Fruit fly (Drosophila melanogaster) whole organism, embryonic: Measurements from ENCODE around the gene hkb.
A peak's percentile ranks its signal among the peaks of the same experiment; 100 is the strongest.

Experiments
- CG10209 ChIP-seq: fragments of 200-800 bp; sonication (Bioruptor generic); optimal IDR thresholded peaks from 3 replicates; lab custom pipeline; 2017; ENCODE audit warnings: missing biosample characterization, mild to moderate bottlenecking, missing genetic modification characterization, missing genetic modification reagents
- CG10543 ChIP-seq: fragments of 200-800 bp; sonication (Bioruptor generic); optimal IDR thresholded peaks from 3 replicates; lab custom pipeline; 2017; ENCODE audit warnings: missing biosample characterization, mild to moderate bottlenecking, missing genetic modification characterization, moderate library complexity
- CG12659 ChIP-seq: fragments of 200-800 bp; sonication (Bioruptor generic); optimal IDR thresholded peaks from 3 replicates; lab custom pipeline; 2017; ENCODE audit warnings: mild to moderate bottlenecking, missing biosample characterization, missing genetic modification reagents, missing genetic modification characterization
- CG13775 ChIP-seq: fragments of 200-800 bp; sonication (Bioruptor generic); optimal IDR thresholded peaks from 3 replicates; lab custom pipeline; 2017; ENCODE audit warnings: missing biosample characterization, mild to moderate bottlenecking, missing genetic modification characterization
- CG14860 ChIP-seq: fragments of 200-800 bp; sonication (Bioruptor generic); IDR thresholded peaks from 3 replicates; pipeline ENCODE4 v1.3.6; 2022; ENCODE audit warnings: missing biosample characterization, missing genetic modification characterization; ENCODE audit not compliant: partially characterized antibody
- CG16815 ChIP-seq: fragments of 200-800 bp; sonication (Bioruptor generic); optimal IDR thresholded peaks from 3 replicates; lab custom pipeline; 2017; ENCODE audit warnings: missing biosample characterization, mild to moderate bottlenecking, missing genetic modification characterization
- CG18764 ChIP-seq: fragments of 200-800 bp; sonication (Bioruptor generic); optimal IDR thresholded peaks from 3 replicates; lab custom pipeline; 2016; ENCODE audit warnings: missing biosample characterization, missing genetic modification characterization
- CG30403 ChIP-seq: fragments of 200-800 bp; sonication (Bioruptor generic); optimal IDR thresholded peaks from 3 replicates; lab custom pipeline; 2016; ENCODE audit warnings: missing biosample characterization, missing genetic modification characterization
- CG32532 ChIP-seq: fragments of 200-800 bp; sonication (Bioruptor generic); IDR thresholded peaks from 2 replicates; pipeline ENCODE4 v1.3.6; 2022; ENCODE audit warnings: missing biosample characterization, missing genetic modification characterization
- CG32767 ChIP-seq: fragments of 200-800 bp; sonication (Bioruptor generic); IDR thresholded peaks from 2 replicates; pipeline ENCODE4 v1.3.6; 2022; ENCODE audit warnings: missing biosample characterization, missing genetic modification characterization
- CG3281 ChIP-seq: fragments of 200-800 bp; sonication (Bioruptor generic); optimal IDR thresholded peaks from 3 replicates; lab custom pipeline; 2017; ENCODE audit warnings: missing biosample characterization, mild to moderate bottlenecking, missing genetic modification characterization
- CG34224 ChIP-seq: fragments of 200-800 bp; sonication (Bioruptor generic); IDR thresholded peaks from 3 replicates; pipeline ENCODE4 v1.3.6; 2022; ENCODE audit warnings: missing biosample characterization, missing genetic modification characterization; ENCODE audit not compliant: partially characterized antibody
- CG34376 ChIP-seq: fragments of 200-800 bp; sonication (Bioruptor generic); optimal IDR thresholded peaks from 2 replicates; lab custom pipeline; 2018; ENCODE audit warnings: missing biosample characterization, mild to moderate bottlenecking, missing genetic modification characterization
- CG42726 ChIP-seq: fragments of 200-800 bp; sonication (Bioruptor generic); IDR thresholded peaks from 2 replicates; pipeline ENCODE4 v1.3.6; 2022; ENCODE audit warnings: missing biosample characterization, missing genetic modification characterization; ENCODE audit not compliant: partially characterized antibody
- CG6765 ChIP-seq: fragments of 200-800 bp; sonication (Bioruptor generic); optimal IDR thresholded peaks from 3 replicates; lab custom pipeline; 2017; ENCODE audit warnings: missing biosample characterization, mild to moderate bottlenecking, missing genetic modification characterization
- CG6813 ChIP-seq: fragments of 200-800 bp; sonication (Bioruptor generic); optimal IDR thresholded peaks from 2 replicates; lab custom pipeline; 2017; ENCODE audit warnings: missing biosample characterization, missing genetic modification characterization, mild to moderate bottlenecking, moderate library complexity, missing genetic modification reagents
- CG7745 ChIP-seq: fragments of 200-800 bp; sonication (Bioruptor generic); optimal IDR thresholded peaks from 2 replicates; lab custom pipeline; 2018; ENCODE audit warnings: missing biosample characterization, mild to moderate bottlenecking, missing genetic modification characterization, moderate library complexity
- CG7963 ChIP-seq: fragments of 200-800 bp; sonication (Bioruptor generic); IDR thresholded peaks from 3 replicates; pipeline ENCODE4 v1.3.6; 2022; ENCODE audit warnings: missing biosample characterization, missing genetic modification characterization; ENCODE audit not compliant: partially characterized antibody
- CG8089 ChIP-seq: fragments of 200-800 bp; sonication (Bioruptor generic); optimal IDR thresholded peaks from 3 replicates; lab custom pipeline; 2016; ENCODE audit warnings: missing biosample characterization, missing genetic modification characterization
- CG8290 ChIP-seq, 3 experiments: fragments of 200-800 bp; sonication (Bioruptor generic); optimal IDR thresholded peaks; 2 replicates each; lab custom pipeline; 2016 to 2019; ENCODE audit warnings: missing biosample characterization in 3 of 3, missing genetic modification characterization in 3 of 3, mild to moderate bottlenecking in 2 of 3, moderate library complexity in 1 of 3
- CG9609 ChIP-seq: fragments of 200-800 bp; sonication (Bioruptor generic); optimal IDR thresholded peaks from 3 replicates; lab custom pipeline; 2016; ENCODE audit warnings: missing biosample characterization, missing genetic modification characterization
- E2f1 ChIP-seq: fragments of 200-800 bp; sonication (Bioruptor generic); IDR thresholded peaks from 2 replicates; pipeline ENCODE4 v1.3.6; 2022; ENCODE audit warnings: missing biosample characterization, missing genetic modification characterization
- Fer1 ChIP-seq: fragments of 200-800 bp; sonication (Bioruptor generic); optimal IDR thresholded peaks from 2 replicates; lab custom pipeline; 2017; ENCODE audit warnings: missing biosample characterization, mild to moderate bottlenecking, missing genetic modification characterization
- Fer3 ChIP-seq: fragments of 200-800 bp; sonication (Bioruptor generic); optimal IDR thresholded peaks from 2 replicates; lab custom pipeline; 2018; ENCODE audit warnings: missing biosample characterization, mild to moderate bottlenecking, missing genetic modification characterization, moderate library complexity
- Max ChIP-seq: fragments of 200-800 bp; sonication (Bioruptor generic); optimal IDR thresholded peaks from 2 replicates; lab custom pipeline; 2016; ENCODE audit warnings: missing biosample characterization, mild to moderate bottlenecking, missing genetic modification characterization
- Sin3A ChIP-seq: fragments of >200 bp; optimal IDR thresholded peaks from 2 replicates; lab custom pipeline; 2018
- Xbp1 ChIP-seq: fragments of 200-800 bp; sonication (Bioruptor generic); optimal IDR thresholded peaks from 3 replicates; lab custom pipeline; 2016; ENCODE audit warnings: missing biosample characterization, mild to moderate bottlenecking, missing genetic modification characterization
- Xrp1 ChIP-seq: fragments of 200-800 bp; sonication (Bioruptor generic); IDR thresholded peaks from 2 replicates; pipeline ENCODE4 v1.3.6; 2022; ENCODE audit warnings: missing biosample characterization, missing genetic modification characterization
- cg ChIP-seq: fragments of 200-800 bp; sonication (Bioruptor generic); optimal IDR thresholded peaks from 3 replicates; lab custom pipeline; 2019; ENCODE audit warnings: missing biosample characterization, mild to moderate bottlenecking, missing genetic modification characterization, moderate library complexity
- dm ChIP-seq: fragments of 200-800 bp; sonication (Bioruptor generic); optimal IDR thresholded peaks from 3 replicates; lab custom pipeline; 2016; ENCODE audit warnings: missing biosample characterization, missing genetic modification characterization
- gfzf ChIP-seq: fragments of 200-800 bp; sonication (Bioruptor generic); optimal IDR thresholded peaks from 2 replicates; lab custom pipeline; 2016; ENCODE audit warnings: missing biosample characterization, mild to moderate bottlenecking, missing genetic modification characterization, moderate library complexity
- hbn ChIP-seq: fragments of 200-800 bp; sonication (Bioruptor generic); IDR thresholded peaks from 2 replicates; pipeline ENCODE4 v1.3.6; 2022; ENCODE audit warnings: missing biosample characterization, missing genetic modification characterization; ENCODE audit not compliant: partially characterized antibody
- mirr ChIP-seq: fragments of 200-800 bp; sonication (Bioruptor generic); optimal IDR thresholded peaks from 3 replicates; lab custom pipeline; 2018; ENCODE audit warnings: missing biosample characterization, mild to moderate bottlenecking, missing genetic modification characterization
- odd ChIP-seq: fragments of 200-800 bp; sonication (Bioruptor generic); optimal IDR thresholded peaks from 2 replicates; lab custom pipeline; 2017; ENCODE audit warnings: missing biosample characterization, mild to moderate bottlenecking, missing genetic modification characterization
- prd ChIP-seq, 3 experiments: fragments of >200 bp in 2 of 3; fragments of 200-800 bp in 1 of 3; sonication (Bioruptor generic) in 1 of 3; optimal IDR thresholded peaks in 2 of 3; IDR thresholded peaks in 1 of 3; 2 replicates in 2 of 3; 3 replicates in 1 of 3; pipeline versions ENCODE4 v1.3.6 to Lab custom; 2017 to 2022; ENCODE audit warnings: missing biosample characterization in 1 of 3, missing genetic modification characterization in 1 of 3
- pros ChIP-seq: fragments of 200-800 bp; sonication (Bioruptor generic); optimal IDR thresholded peaks from 3 replicates; lab custom pipeline; 2019; ENCODE audit warnings: missing biosample characterization, mild to moderate bottlenecking, missing genetic modification characterization, moderate library complexity
- pzg ChIP-seq: fragments of 200-800 bp; sonication (Bioruptor generic); optimal IDR thresholded peaks from 3 replicates; lab custom pipeline; 2018; ENCODE audit warnings: missing biosample characterization, mild to moderate bottlenecking, missing genetic modification characterization, moderate library complexity
- ranshi ChIP-seq: fragments of 200-800 bp; sonication (Bioruptor generic); IDR thresholded peaks from 2 replicates; pipeline ENCODE4 v1.3.6; 2022; ENCODE audit warnings: missing biosample characterization, missing genetic modification characterization
- repo ChIP-seq: fragments of 200-800 bp; sonication (Bioruptor generic); optimal IDR thresholded peaks from 2 replicates; lab custom pipeline; 2016; ENCODE audit warnings: missing biosample characterization, missing genetic modification characterization
- sens ChIP-seq: fragments of 200-800 bp; sonication (Bioruptor generic); peaks from one replicate; lab custom pipeline; 2016; ENCODE audit warnings: missing biosample characterization, missing genetic modification characterization
- slbo ChIP-seq: fragments of 200-800 bp; sonication (Bioruptor generic); IDR thresholded peaks from 2 replicates; pipeline ENCODE4 v1.3.6; 2022; ENCODE audit warnings: missing biosample characterization, missing genetic modification characterization
- slou ChIP-seq: fragments of 200-800 bp; sonication (Bioruptor generic); optimal IDR thresholded peaks from 3 replicates; lab custom pipeline; 2016; ENCODE audit warnings: missing biosample characterization, missing genetic modification characterization
- tin ChIP-seq: fragments of 200-800 bp; sonication (Bioruptor generic); optimal IDR thresholded peaks from 3 replicates; lab custom pipeline; 2016; ENCODE audit warnings: missing biosample characterization, missing genetic modification characterization
- tna ChIP-seq: fragments of 200-800 bp; sonication (Bioruptor generic); IDR thresholded peaks from 2 replicates; pipeline ENCODE4 v1.3.6; 2022; ENCODE audit warnings: missing biosample characterization, missing genetic modification characterization; ENCODE audit not compliant: partially characterized antibody
- trem ChIP-seq: fragments of 200-800 bp; optimal IDR thresholded peaks from 3 replicates; lab custom pipeline; 2019; ENCODE audit warnings: missing biosample characterization, mild to moderate bottlenecking, missing genetic modification characterization, moderate library complexity
- unc-4 ChIP-seq: fragments of 200-800 bp; sonication (Bioruptor generic); IDR thresholded peaks from 2 replicates; pipeline ENCODE4 v1.3.6; 2022; ENCODE audit warnings: missing biosample characterization, missing genetic modification characterization; ENCODE audit not compliant: partially characterized antibody
- vnd ChIP-seq: fragments of 200-800 bp; sonication (Bioruptor generic); IDR thresholded peaks from 3 replicates; pipeline ENCODE4 v1.3.6; 2022; ENCODE audit warnings: missing biosample characterization, missing genetic modification characterization; ENCODE audit not compliant: partially characterized antibody

Gene hkb

DNA sequence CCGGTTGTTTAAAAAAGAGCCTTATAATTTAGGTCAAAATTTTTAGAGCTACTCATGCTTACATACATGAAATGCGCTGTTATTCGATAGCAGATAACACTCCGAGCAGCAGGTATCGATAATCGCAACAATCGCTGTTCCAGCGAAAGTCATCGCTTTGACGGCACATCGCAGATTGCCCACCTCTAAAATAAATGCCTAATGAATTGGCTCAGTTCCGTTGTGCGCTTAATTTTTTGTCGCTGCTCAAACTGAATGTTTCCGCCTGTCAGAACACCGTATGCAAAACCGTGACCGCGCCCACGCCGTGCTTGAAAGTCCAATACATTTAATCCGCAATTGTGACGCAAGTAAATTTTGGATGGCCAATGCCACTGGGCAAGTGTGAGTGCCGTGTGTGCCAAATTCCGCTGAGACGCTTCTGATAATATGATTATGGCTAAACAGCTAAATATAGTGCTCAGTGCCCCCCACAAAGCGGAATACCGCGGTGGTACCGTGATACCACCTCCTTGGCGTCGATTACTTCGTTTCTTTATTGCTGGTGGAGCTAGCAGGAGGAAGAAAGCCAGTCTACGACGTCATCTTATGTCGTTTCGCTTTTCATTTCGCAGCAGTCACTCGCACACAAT, 26.8 kb downstream of the hkb start, which contains the start of gene CG9795 (continued):
- peak; percentile 54 for TF ChIP-seq CG7745 (tag; lab: Kevin White, UChicago)
- peak; percentile 53; the same call in 1 of the 2 replicates for TF ChIP-seq CG32767 (GFP tag; lab: Robert Waterston, UW)
- TF ChIP-seq CG12659: peak; percentile 76
- TF ChIP-seq Max: peak; percentile 18
- TF ChIP-seq CG13775 (GFP tag; lab: Kevin White, UChicago): no peak
- TF ChIP-seq slbo (GFP tag; lab: Robert Waterston, UW): peak; percentile 50; the same call in 1 of the 2 replicates
- TF ChIP-seq mirr (GFP tag; lab: Kevin White, UChicago): no peak
- no peak for TF ChIP-seq CG8089 (GFP tag; lab: Kevin White, UChicago)
- peak; percentile 63 for TF ChIP-seq CG32532
- TF ChIP-seq dm (GFP tag; lab: Kevin White, UChicago): peak; percentile 39
- peak; percentile 51 for TF ChIP-seq CG6765
- TF ChIP-seq hbn (GFP tag; lab: Robert Waterston, UW): peak; percentile 79
- peak; percentile 42 for TF ChIP-seq odd (GFP tag; lab: Kevin White, UChicago)
- TF ChIP-seq CG9609: peak; percentile 27
- peak; percentile 61; the same call in 1 of the 2 replicates for TF ChIP-seq CG42726 (GFP tag; lab: Robert Waterston, UW)
- peak; percentile 16 for TF ChIP-seq Xbp1
- peak; percentile 38 for TF ChIP-seq CG30403 (GFP tag; lab: Kevin White, UChicago)
- TF ChIP-seq cg (GFP tag; lab: Kevin White, UChicago): no peak
- TF ChIP-seq CG10543 (GFP tag; lab: Kevin White, UChicago): peak; percentile 28
- peak; percentile 10 for TF ChIP-seq CG10209
- TF ChIP-seq CG3281 (GFP tag; lab: Kevin White, UChicago): peak; percentile 19
- peak; percentile 88 for TF ChIP-seq vnd (GFP tag; lab: Robert Waterston, UW)
- no peak for TF ChIP-seq CG16815
- TF ChIP-seq CG8290 (GFP tag; optimal IDR thresholded peaks at IDR 0.05; lab: Kevin White, UChicago): peak; percentile 40
- peak; percentile 3 to 80 for TF ChIP-seq CG8290 (tag; optimal IDR thresholded peaks at IDR 0.05; lab: Kevin White, UChicago)
- TF ChIP-seq repo (GFP tag; lab: Kevin White, UChicago): peak; percentile 34
- TF ChIP-seq CG34224 (GFP tag; lab: Robert Waterston, UW): peak; percentile 93
- TF ChIP-seq unc-4 (GFP tag; lab: Robert Waterston, UW): peak; percentile 88
- peak; percentile 28; the same call in 1 of the 2 replicates for TF ChIP-seq ranshi (GFP tag; lab: Robert Waterston, UW)
- peak; percentile 6 for TF ChIP-seq tin (GFP tag; lab: Kevin White, UChicago)
- peak; percentile 20 for TF ChIP-seq Sin3A
- peak; percentile 96 for TF ChIP-seq CG7963 (GFP tag; lab: Robert Waterston, UW)
- no peak for TF ChIP-seq slou (GFP tag; lab: Kevin White, UChicago)
- TF ChIP-seq tna (GFP tag; lab: Robert Waterston, UW): peak; percentile 96
- TF ChIP-seq pzg (GFP tag; lab: Kevin White, UChicago): peak; percentile 82
- peak; percentile 3 for TF ChIP-seq CG18764
- TF ChIP-seq Fer3 (tag; lab: Kevin White, UChicago): peak; percentile 7
- peak; percentile 5 for TF ChIP-seq gfzf (GFP tag; lab: Kevin White, UChicago)
- TF ChIP-seq Xrp1 (GFP tag; lab: Robert Waterston, UW): peak; percentile 19; the same call in 1 of the 2 replicates
- TF ChIP-seq CG6813 (GFP tag; lab: Kevin White, UChicago): no peak
- peak; percentile 64 for TF ChIP-seq Fer1 (GFP tag; lab: Kevin White, UChicago)
- TF ChIP-seq pros (GFP tag; lab: Kevin White, UChicago): no peak
- TF ChIP-seq prd (optimal IDR thresholded peaks at IDR 0.05; lab: Kevin White, UChicago): no peak
- 0 out of 3 replicates have a peak, but pooled peaks have one; percentile 29 for TF ChIP-seq prd (GFP tag; IDR thresholded peaks at IDR 0.05; lab: Robert Waterston, UW)
- TF ChIP-seq CG14860 (GFP tag; lab: Robert Waterston, UW): peak; percentile 94
- TF ChIP-seq CG34376 (GFP tag; lab: Kevin White, UChicago): peak; percentile 27
- no peak for TF ChIP-seq E2f1 (GFP tag; lab: Robert Waterston, UW)
- peak; percentile 56 for TF ChIP-seq trem (tag; lab: Kevin White, UChicago)
- TF ChIP-seq sens (GFP tag; lab: Kevin White, UChicago): no peak
